Worm (Caenorhabditis elegans) whole organism, late embryonic: ENCODE data around the gene T23B5.3.

ENCODE experiments used
- C08G9.2 ChIP-seq: sonication (generic microtip); optimal IDR thresholded peaks from 2 replicates; lab custom pipeline; 2016; ENCODE audit warnings: mild to moderate bottlenecking, missing genetic modification characterization, moderate library complexity, missing compliant biosample characterization
- C38D4.7 ChIP-seq: fragments of 200-800 bp; sonication (Bioruptor generic); optimal IDR thresholded peaks from 2 replicates; lab custom pipeline; 2018; ENCODE audit warnings: mild to moderate bottlenecking, missing genetic modification characterization, moderate library complexity, missing compliant biosample characterization
- F13H6.1 ChIP-seq: sonication (generic microtip); optimal IDR thresholded peaks from 2 replicates; lab custom pipeline; 2016; ENCODE audit warnings: missing genetic modification characterization, missing compliant biosample characterization
- K09A11.1 ChIP-seq: sonication (generic microtip); optimal IDR thresholded peaks from 2 replicates; lab custom pipeline; 2017; ENCODE audit warnings: antibody characterized with exemption, mild to moderate bottlenecking, missing genetic modification characterization, missing compliant biosample characterization; ENCODE audit not compliant: insufficient read depth
- ahr-1 ChIP-seq: sonication (generic microtip); optimal IDR thresholded peaks from 2 replicates; lab custom pipeline; 2016; ENCODE audit warnings: missing genetic modification characterization, missing compliant biosample characterization
- ama-1 ChIP-seq: fragments of 150-350 bp; optimal IDR thresholded peaks from 2 replicates; lab custom pipeline; 2014
- ceh-14 ChIP-seq: sonication (generic microtip); optimal IDR thresholded peaks from 2 replicates; lab custom pipeline; 2016; ENCODE audit warnings: missing genotype, missing genetic modification characterization, missing compliant biosample characterization
- ceh-18 ChIP-seq: sonication (generic microtip); optimal IDR thresholded peaks from 2 replicates; lab custom pipeline; 2016; ENCODE audit warnings: missing genetic modification characterization, missing compliant biosample characterization
- ceh-19 ChIP-seq: fragments of 200-800 bp; sonication (Bioruptor generic); optimal IDR thresholded peaks from 2 replicates; lab custom pipeline; 2018; ENCODE audit warnings: mild to moderate bottlenecking, missing genetic modification characterization, missing compliant biosample characterization
- ceh-2 ChIP-seq: sonication (generic microtip); optimal IDR thresholded peaks from 2 replicates; lab custom pipeline; 2016; ENCODE audit warnings: missing genotype, missing genetic modification characterization, missing compliant biosample characterization
- ceh-22 ChIP-seq: sonication (generic microtip); optimal IDR thresholded peaks from 2 replicates; lab custom pipeline; 2017; ENCODE audit warnings: missing biosample characterization, missing genetic modification characterization
- ceh-30 ChIP-seq: fragments of 150-350 bp; optimal IDR thresholded peaks from 2 replicates; lab custom pipeline; 2014; ENCODE audit warnings: missing biosample characterization, missing genetic modification characterization
- ceh-34 ChIP-seq: sonication (generic microtip); optimal IDR thresholded peaks from 2 replicates; lab custom pipeline; 2016; ENCODE audit warnings: mild to moderate bottlenecking, missing genetic modification characterization, missing compliant biosample characterization
- ceh-45 ChIP-seq: fragments of 200-800 bp; sonication (Bioruptor generic); IDR thresholded peaks from 2 replicates; pipeline ENCODE4 v1.3.6; 2022; ENCODE audit warnings: missing genetic modification reagents, missing genetic modification characterization, missing compliant biosample characterization
- ceh-48 ChIP-seq: sonication (generic microtip); optimal IDR thresholded peaks from 2 replicates; lab custom pipeline; 2016; ENCODE audit warnings: missing genetic modification characterization, inconsistent platforms, missing compliant biosample characterization
- ceh-6 ChIP-seq: fragments of 200-800 bp; sonication (Bioruptor generic); optimal IDR thresholded peaks from 2 replicates; lab custom pipeline; 2018; ENCODE audit warnings: mild to moderate bottlenecking, missing genetic modification characterization, missing compliant biosample characterization
- che-1 ChIP-seq: sonication (generic microtip); optimal IDR thresholded peaks from 2 replicates; lab custom pipeline; 2016; ENCODE audit warnings: mild to moderate bottlenecking, missing genetic modification characterization, missing compliant biosample characterization
- dve-1 ChIP-seq: sonication (generic microtip); optimal IDR thresholded peaks from 2 replicates; lab custom pipeline; 2017; ENCODE audit warnings: antibody characterized with exemption, mild to moderate bottlenecking, missing genetic modification characterization, missing compliant biosample characterization
- elt-2 ChIP-seq: sonication (generic microtip); optimal IDR thresholded peaks from 2 replicates; lab custom pipeline; 2016; ENCODE audit warnings: missing genetic modification reagents, missing genetic modification characterization, missing compliant biosample characterization
- ets-4 ChIP-seq: sonication (generic microtip); optimal IDR thresholded peaks from 2 replicates; lab custom pipeline; 2016; ENCODE audit warnings: missing genetic modification characterization, missing compliant biosample characterization
- fax-1 ChIP-seq: sonication (generic microtip); optimal IDR thresholded peaks from 2 replicates; lab custom pipeline; 2016; ENCODE audit warnings: missing genotype, missing genetic modification characterization, missing compliant biosample characterization
- fkh-10 ChIP-seq: fragments of 150-350 bp; optimal IDR thresholded peaks from 2 replicates; lab custom pipeline; 2014; ENCODE audit warnings: missing biosample characterization, missing genetic modification reagents, missing genetic modification characterization
- fkh-6 ChIP-seq: sonication (generic microtip); optimal IDR thresholded peaks from 2 replicates; lab custom pipeline; 2016; ENCODE audit warnings: missing genetic modification characterization, missing compliant biosample characterization
- hlh-15 ChIP-seq: sonication (generic microtip); optimal IDR thresholded peaks from 2 replicates; lab custom pipeline; 2016; ENCODE audit warnings: missing genetic modification characterization, missing compliant biosample characterization
- hlh-30 ChIP-seq: sonication (generic microtip); optimal IDR thresholded peaks from 2 replicates; lab custom pipeline; 2017; ENCODE audit warnings: antibody characterized with exemption, missing genetic modification characterization, missing compliant biosample characterization; ENCODE audit not compliant: insufficient read depth
- hlh-6 ChIP-seq: sonication (generic microtip); optimal IDR thresholded peaks from 2 replicates; lab custom pipeline; 2016; ENCODE audit warnings: missing genotype, missing genetic modification characterization, missing compliant biosample characterization
- hlh-8 ChIP-seq: sonication (generic microtip); optimal IDR thresholded peaks from 2 replicates; lab custom pipeline; 2016; ENCODE audit warnings: missing genotype, missing genetic modification characterization, missing compliant biosample characterization
- madf-2 ChIP-seq: sonication (generic microtip); optimal IDR thresholded peaks from 2 replicates; lab custom pipeline; 2017; ENCODE audit warnings: missing genetic modification characterization, missing compliant biosample characterization
- mec-3 ChIP-seq: sonication (generic microtip); optimal IDR thresholded peaks from 2 replicates; lab custom pipeline; 2016; ENCODE audit warnings: borderline replicate concordance, missing genetic modification characterization, missing compliant biosample characterization
- nfya-1 ChIP-seq: sonication (generic microtip); optimal IDR thresholded peaks from 2 replicates; lab custom pipeline; 2017; ENCODE audit warnings: missing genetic modification characterization, mild to moderate bottlenecking, missing compliant biosample characterization, antibody characterized with exemption, moderate library complexity
- nhr-232 ChIP-seq: sonication (generic microtip); optimal IDR thresholded peaks from 2 replicates; lab custom pipeline; 2016; ENCODE audit warnings: missing genetic modification characterization, missing compliant biosample characterization
- npax-4 ChIP-seq: sonication (generic microtip); optimal IDR thresholded peaks from 2 replicates; lab custom pipeline; 2016; ENCODE audit warnings: missing genetic modification characterization, missing compliant biosample characterization
- pag-3 ChIP-seq: sonication (generic microtip); optimal IDR thresholded peaks from 2 replicates; lab custom pipeline; 2016; ENCODE audit warnings: missing compliant biosample characterization, missing genetic modification characterization, borderline replicate concordance
- pat-9 ChIP-seq: fragments of 200-800 bp; sonication (Bioruptor generic); optimal IDR thresholded peaks from 2 replicates; lab custom pipeline; 2018; ENCODE audit warnings: mild to moderate bottlenecking, missing genetic modification characterization, moderate library complexity, missing compliant biosample characterization
- pha-4 ChIP-seq: fragments of 150-350 bp; optimal IDR thresholded peaks from 2 replicates; lab custom pipeline; 2018; ENCODE audit warnings: missing biosample characterization, missing genetic modification reagents, missing genetic modification characterization
- pros-1 ChIP-seq: fragments of 150-350 bp; optimal IDR thresholded peaks from 2 replicates; lab custom pipeline; 2014; ENCODE audit warnings: missing biosample characterization, missing genetic modification reagents, missing genetic modification characterization
- ref-2 ChIP-seq: sonication (generic microtip); optimal IDR thresholded peaks from 2 replicates; lab custom pipeline; 2016; ENCODE audit warnings: missing genetic modification characterization, missing compliant biosample characterization
- rnt-1 ChIP-seq: sonication (generic microtip); optimal IDR thresholded peaks from 2 replicates; lab custom pipeline; 2016; ENCODE audit warnings: missing genetic modification characterization, missing compliant biosample characterization
- sox-2 ChIP-seq: fragments of 200-800 bp; sonication (Bioruptor generic); IDR thresholded peaks from 2 replicates; pipeline ENCODE4 v1.3.6; 2022; ENCODE audit warnings: missing genetic modification reagents, missing genetic modification characterization, missing compliant biosample characterization
- sox-4 ChIP-seq: sonication (generic microtip); optimal IDR thresholded peaks from 2 replicates; lab custom pipeline; 2017; ENCODE audit warnings: mild to moderate bottlenecking, missing genetic modification characterization, inconsistent platforms, missing compliant biosample characterization
- syd-9 ChIP-seq: sonication (generic microtip); optimal IDR thresholded peaks from 2 replicates; lab custom pipeline; 2016; ENCODE audit warnings: mild to moderate bottlenecking, missing genetic modification characterization, moderate library complexity, missing compliant biosample characterization
- tbx-7 ChIP-seq: sonication (generic microtip); optimal IDR thresholded peaks from 2 replicates; lab custom pipeline; 2016; ENCODE audit warnings: missing genotype, missing genetic modification characterization, missing compliant biosample characterization
- unc-3 ChIP-seq, 2 experiments: fragments of 200-800 bp in 1 of 2; sonication (Bioruptor generic) in 1 of 2; sonication (generic microtip) in 1 of 2; conservative IDR thresholded peaks in 1 of 2; optimal IDR thresholded peaks in 1 of 2; 2 replicates each; pipeline versions ENCODE4 v1.3.6 to Lab custom; 2016 to 2022; ENCODE audit warnings: missing compliant biosample characterization in 2 of 2, missing genetic modification characterization in 2 of 2, missing genetic modification reagents in 1 of 2
- unc-55 ChIP-seq: sonication (generic microtip); optimal IDR thresholded peaks from 2 replicates; lab custom pipeline; 2017; ENCODE audit warnings: missing biosample characterization, missing genetic modification reagents, missing genetic modification characterization
- unc-86 ChIP-seq: sonication (generic microtip); optimal IDR thresholded peaks from 2 replicates; lab custom pipeline; 2016; ENCODE audit warnings: missing genetic modification characterization, missing compliant biosample characterization
- zip-5 ChIP-seq: sonication (generic microtip); optimal IDR thresholded peaks from 2 replicates; lab custom pipeline; 2016; ENCODE audit warnings: missing genetic modification characterization, missing compliant biosample characterization
- ztf-16 ChIP-seq: sonication (generic microtip); optimal IDR thresholded peaks from 2 replicates; lab custom pipeline; 2017; ENCODE audit warnings: missing genetic modification characterization, missing compliant biosample characterization

Gene T23B5.3

DNA sequence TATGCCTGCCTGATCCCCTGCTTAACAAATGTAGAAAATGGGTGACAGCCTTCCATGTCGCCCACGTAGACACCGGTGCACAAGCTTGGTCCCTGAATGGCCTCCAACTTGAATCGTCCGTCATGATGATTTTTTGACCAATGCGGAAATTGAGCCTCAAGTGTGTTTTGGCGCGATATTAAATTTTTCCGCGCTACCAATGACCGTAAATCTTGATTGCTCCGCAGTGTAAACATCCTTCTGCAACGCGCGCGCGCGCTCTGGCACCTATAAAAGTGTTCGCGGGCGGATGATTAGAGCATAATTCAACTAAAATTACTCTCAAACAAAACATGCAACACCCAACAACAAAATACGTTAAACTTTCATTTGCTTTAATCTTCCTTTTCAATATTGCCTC, 31.2 kb downstream of the T23B5.3 start, which contains the start of gene idpp-7:
Gene idpp-7 (plus strand): TSS at position 301 of the 400 bp plus-strand sequence.
- TF ChIP-seq fkh-6 (tag; lab: Kevin White, UChicago) = no peak
- TF ChIP-seq pros-1 (tag; lab: Kevin White, UChicago) = no peak
- TF ChIP-seq ceh-45 (GFP tag; lab: Robert Waterston, UW) = no peak
- no peak for TF ChIP-seq pag-3 (tag; lab: Kevin White, UChicago)
- TF ChIP-seq C08G9.2 (tag; lab: Kevin White, UChicago) = no peak
- no peak for TF ChIP-seq ceh-30
- TF ChIP-seq ets-4 (tag; lab: Kevin White, UChicago) = no peak
- TF ChIP-seq ceh-48 (tag; lab: Kevin White, UChicago) = no peak
- TF ChIP-seq pat-9 = no peak
- TF ChIP-seq ceh-18 (tag; lab: Kevin White, UChicago) = no peak
- no peak for TF ChIP-seq ama-1 (lab: Kevin White, UChicago)

DNA sequence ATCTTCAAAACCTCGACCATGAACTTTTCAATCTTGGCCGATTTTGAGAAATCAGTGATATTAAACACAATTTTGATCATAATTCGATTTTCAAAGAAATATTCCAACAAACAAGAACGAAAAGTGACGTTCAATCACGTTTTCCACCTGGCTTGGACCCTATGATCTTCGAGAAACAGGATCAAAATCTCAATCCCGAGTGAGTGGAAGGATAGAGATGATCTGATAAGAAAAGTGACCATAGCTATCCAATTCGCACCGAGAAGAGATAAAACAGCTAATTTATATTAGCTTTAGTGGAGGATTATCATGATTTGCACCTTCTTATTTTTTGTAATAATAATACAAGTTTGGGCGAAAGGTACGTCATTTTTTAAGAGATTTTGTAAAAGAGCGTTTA, 32.6 kb downstream of the T23B5.3 start, which contains the start of gene T23F6.2:
Gene T23F6.2 (plus strand): TSS at position 251 of the 400 bp plus-strand sequence.
- TF ChIP-seq syd-9 (tag; lab: Kevin White, UChicago) (no peak), ceh-2 (tag; lab: Kevin White, UChicago) (no peak), ceh-6 (no peak), hlh-8 (no peak), fkh-6 (tag; lab: Kevin White, UChicago) (no peak), madf-2 (no peak), nhr-232 (tag; lab: Kevin White, UChicago) (no peak), hlh-6 (tag; lab: Kevin White, UChicago) (no peak), hlh-30 (tag; lab: Kevin White, UChicago) (no peak), elt-2 (no peak), ztf-16 (tag; lab: Kevin White, UChicago) (no peak), fkh-10 (no peak), hlh-15 (tag; lab: Kevin White, UChicago) (no peak)

DNA sequence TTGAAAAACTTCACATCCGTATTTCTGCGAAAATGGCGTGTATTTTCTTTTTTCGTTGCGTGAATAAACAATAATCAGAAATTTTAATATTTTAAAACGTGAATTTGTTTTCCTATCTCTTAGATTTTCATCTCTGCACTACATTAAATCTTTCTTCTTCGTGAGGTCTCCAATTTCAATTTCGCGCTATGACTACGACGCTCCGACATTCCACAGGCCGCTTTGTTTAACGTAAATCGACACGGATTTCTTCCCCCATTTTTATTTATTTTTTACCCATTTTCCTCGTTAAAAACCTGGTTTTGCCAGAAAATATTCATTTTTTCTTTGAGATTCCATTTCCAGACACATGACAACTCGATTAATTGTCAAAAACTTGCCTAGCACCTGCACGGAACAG, 36.2 kb downstream of the T23B5.3 start, which contains the start of the genes T23F6.3 and rbd-1:
Gene T23F6.3 (minus strand): TSS at position 120 of the 400 bp plus-strand sequence.
Gene rbd-1 (plus strand): TSS at position 346 of the 400 bp plus-strand sequence.
- TF ChIP-seq unc-86 (tag; lab: Kevin White, UChicago) (peak; percentile 43), fkh-6 (tag; lab: Kevin White, UChicago) (no peak), dve-1 (tag; lab: Kevin White, UChicago) (peak; percentile 61), F13H6.1 (no peak), C08G9.2 (tag; lab: Kevin White, UChicago) (peak; percentile 76), ceh-34 (tag; lab: Kevin White, UChicago) (peak; percentile 77), ceh-14 (tag; lab: Kevin White, UChicago) (peak; percentile 65), ahr-1 (tag; lab: Kevin White, UChicago) (peak; percentile 29), rnt-1 (tag; lab: Kevin White, UChicago) (peak; percentile 72), fax-1 (tag; lab: Kevin White, UChicago) (peak; percentile 62), ref-2 (tag; lab: Kevin White, UChicago) (peak; percentile 69), ceh-30 (no peak), pha-4 (tag; lab: Kevin White, UChicago) (no peak), pat-9 (no peak), ets-4 (tag; lab: Kevin White, UChicago) (peak; percentile 76), ceh-22 (no peak), zip-5 (tag; lab: Kevin White, UChicago) (peak; percentile 62), C38D4.7 (GFP tag; lab: Kevin White, UChicago) (no peak), K09A11.1 (no peak), ceh-19 (GFP tag; lab: Kevin White, UChicago) (peak; percentile 19), fkh-10 (no peak), sox-4 (no peak), madf-2 (no peak), nfya-1 (peak; percentile 70), hlh-6 (tag; lab: Kevin White, UChicago) (no peak), npax-4 (tag; lab: Kevin White, UChicago) (no peak), unc-55 (peak; percentile 49), tbx-7 (tag; lab: Kevin White, UChicago) (peak; percentile 57), hlh-8 (no peak), che-1 (tag; lab: Kevin White, UChicago) (no peak), mec-3 (peak; percentile 43), pros-1 (tag; lab: Kevin White, UChicago) (no peak), sox-2 (no peak), unc-3 (GFP tag; conservative IDR thresholded peaks at IDR 0.05; lab: Robert Waterston, UW) (0 out of 2 replicates have a peak, but pooled peaks have one; percentile 12), unc-3 (tag; optimal IDR thresholded peaks at IDR 0.05; lab: Kevin White, UChicago) (peak; percentile 35), hlh-15 (tag; lab: Kevin White, UChicago) (peak; percentile 16)
